Fruit fly (Drosophila melanogaster) whole organism, embryonic: ENCODE results near the gene CG5835.

Experiments used
- C15 ChIP-seq: fragments of 200-800 bp; sonication (Bioruptor generic); IDR thresholded peaks from 3 replicates; pipeline ENCODE4 v1.3.6; 2022; ENCODE audit warnings: missing biosample characterization, missing genetic modification characterization
- CG12659 ChIP-seq: fragments of 200-800 bp; sonication (Bioruptor generic); optimal IDR thresholded peaks from 3 replicates; lab custom pipeline; 2017; ENCODE audit warnings: mild to moderate bottlenecking, missing biosample characterization, missing genetic modification reagents, missing genetic modification characterization
- CG2875 ChIP-seq: fragments of 200-800 bp; sonication (Bioruptor generic); optimal IDR thresholded peaks from 2 replicates; lab custom pipeline; 2017; ENCODE audit warnings: missing biosample characterization, mild to moderate bottlenecking, missing genetic modification characterization, missing genetic modification reagents
- CrebB ChIP-seq: fragments of 200-800 bp; sonication (Bioruptor generic); optimal IDR thresholded peaks from 3 replicates; lab custom pipeline; 2018; ENCODE audit warnings: missing biosample characterization, mild to moderate bottlenecking, missing genetic modification characterization
- D19B ChIP-seq: fragments of 200-800 bp; sonication (Bioruptor generic); optimal IDR thresholded peaks from 2 replicates; lab custom pipeline; 2017; ENCODE audit warnings: missing biosample characterization, mild to moderate bottlenecking, missing genetic modification characterization
- Nf-YC ChIP-seq: fragments of 200-800 bp; optimal IDR thresholded peaks from 3 replicates; lab custom pipeline; 2019; ENCODE audit warnings: missing biosample characterization, mild to moderate bottlenecking, missing genetic modification characterization, moderate library complexity
- Taf1 ChIP-seq: fragments of 200-800 bp; sonication (Bioruptor generic); IDR thresholded peaks from 2 replicates; pipeline ENCODE4 v1.3.6; 2022; ENCODE audit warnings: missing biosample characterization, missing genetic modification characterization
- ab ChIP-seq: fragments of 200-800 bp; sonication (Bioruptor generic); optimal IDR thresholded peaks from 2 replicates; lab custom pipeline; 2016; ENCODE audit warnings: missing biosample characterization, missing genetic modification characterization
- ind ChIP-seq: fragments of 200-800 bp; sonication (Bioruptor generic); optimal IDR thresholded peaks from 3 replicates; lab custom pipeline; 2016; ENCODE audit warnings: missing biosample characterization, missing genetic modification characterization
- pb ChIP-seq: fragments of 200-800 bp; sonication (Bioruptor generic); optimal IDR thresholded peaks from 3 replicates; lab custom pipeline; 2016; ENCODE audit warnings: missing biosample characterization, missing genetic modification characterization
- so ChIP-seq: fragments of 200-800 bp; sonication (Bioruptor generic); IDR thresholded peaks from 3 replicates; pipeline ENCODE4 v1.3.6; 2022; ENCODE audit warnings: missing biosample characterization, missing genetic modification characterization
- tna ChIP-seq: fragments of 200-800 bp; sonication (Bioruptor generic); IDR thresholded peaks from 2 replicates; pipeline ENCODE4 v1.3.6; 2022; ENCODE audit warnings: missing biosample characterization, missing genetic modification characterization; ENCODE audit not compliant: partially characterized antibody

DNA sequence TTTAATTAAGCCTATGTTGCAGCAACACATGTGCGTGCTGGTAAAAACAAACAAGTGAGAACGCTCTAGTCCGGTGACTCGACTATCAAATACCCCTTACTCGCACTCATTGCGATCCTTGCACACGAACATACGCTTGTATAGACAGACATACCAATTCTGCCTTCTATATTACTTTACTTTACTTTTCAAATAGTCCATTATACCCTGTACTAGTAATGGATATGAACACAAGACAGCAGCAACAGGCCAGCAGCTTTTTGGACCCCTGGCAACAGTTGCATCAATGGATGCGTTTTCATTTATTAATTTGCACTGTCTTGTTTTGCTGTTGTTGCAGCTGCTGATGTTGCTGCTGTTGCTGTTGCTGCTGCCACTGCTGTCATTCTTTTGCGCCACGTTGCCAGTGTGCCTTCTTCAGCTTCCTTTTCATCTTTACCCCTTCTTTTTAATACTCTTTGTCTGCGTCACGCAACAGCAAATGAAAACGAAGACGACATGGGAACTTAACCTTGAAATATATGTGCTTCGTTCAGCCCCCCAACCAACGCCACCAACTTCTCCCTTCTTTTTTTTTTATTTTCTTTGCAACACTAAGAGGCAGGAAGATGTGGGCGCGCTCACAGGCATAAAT, 34.9 kb downstream of the CG5835 start:
- TF ChIP-seq C15 (no peak), tna (GFP tag; lab: Robert Waterston, UW) (no peak), D19B (GFP tag; lab: Kevin White, UChicago) (peak; percentile 26), ab (GFP tag; lab: Kevin White, UChicago) (peak; percentile 27), CrebB (tag; lab: Kevin White, UChicago) (no peak), pb (GFP tag; lab: Kevin White, UChicago) (no peak), Taf1 (no peak), CG12659 (GFP tag; lab: Kevin White, UChicago) (no peak), CG2875 (GFP tag; lab: Kevin White, UChicago) (no peak), Nf-YC (tag; lab: Kevin White, UChicago) (no peak), so (0 out of 3 replicates have a peak, but pooled peaks have one; percentile 40), ind (GFP tag; lab: Kevin White, UChicago) (peak; percentile 17)
